Worm (Caenorhabditis elegans) whole organism, L4/young adult: ENCODE results near the gene wdr-31.

Experiments
- W03F9.2 ChIP-seq: fragments of 150-350 bp; optimal IDR thresholded peaks from 2 replicates; lab custom pipeline; 2014; ENCODE audit warnings: missing biosample characterization, missing genetic modification characterization
- dao-5 ChIP-seq: sonication (generic microtip); optimal IDR thresholded peaks from 2 replicates; lab custom pipeline; 2016; ENCODE audit warnings: missing genotype, missing genetic modification characterization, moderate library complexity, missing compliant biosample characterization
- him-1 ChIP-seq: sonication (generic microtip); optimal IDR thresholded peaks from 2 replicates; lab custom pipeline; 2016; ENCODE audit warnings: missing genotype, missing genetic modification reagents, missing genetic modification characterization, missing compliant biosample characterization

Gene wdr-31

ce11 chrII:2757954-2758353 lies 22.9 kb upstream of the wdr-31 start, which contains the start of gene F29A7.8:
TSS of gene F29A7.8 (minus strand) at chrII:2758054.
- TF ChIP-seq dao-5 (tag; lab: Kevin White, UChicago) (no peak), him-1 (tag; lab: Kevin White, UChicago) (no peak), W03F9.2 (tag; lab: Kevin White, UChicago) (no peak)

ce11 chrII:2756351-2756750 lies 21.3 kb upstream of the wdr-31 start:
- TF ChIP-seq him-1 (tag; lab: Kevin White, UChicago), result no peak
- TF ChIP-seq dao-5 (tag; lab: Kevin White, UChicago), result no peak
- no peak for TF ChIP-seq W03F9.2 (tag; lab: Kevin White, UChicago)

- TF ChIP-seq W03F9.2 (tag; lab: Kevin White, UChicago) (no peak), dao-5 (tag; lab: Kevin White, UChicago) (no peak), him-1 (tag; lab: Kevin White, UChicago) (no peak)
Observed at ce11 chrII:2754595-2754994, 19.5 kb upstream of the wdr-31 start.

- no peak for TF ChIP-seq W03F9.2 (tag; lab: Kevin White, UChicago)
- no peak for TF ChIP-seq dao-5 (tag; lab: Kevin White, UChicago)
- no peak for TF ChIP-seq him-1 (tag; lab: Kevin White, UChicago)
Observed at ce11 chrII:2752999-2753398, 17.9 kb upstream of the wdr-31 start, which contains the start of gene F29A7.3. TSS of gene F29A7.3 (plus strand) at chrII:2753299.

ce11 chrII:2752536-2752935 lies 17.4 kb upstream of the wdr-31 start, which contains the start of gene F29A7.6:
TSS of gene F29A7.6 (minus strand) at chrII:2752611.
- TF ChIP-seq him-1 (tag; lab: Kevin White, UChicago) (no peak), W03F9.2 (tag; lab: Kevin White, UChicago) (peak; percentile 76)

ce11 chrII:2751278-2751677 lies 16.2 kb upstream of the wdr-31 start:
- TF ChIP-seq him-1 (tag; lab: Kevin White, UChicago), result no peak
- no peak for TF ChIP-seq dao-5 (tag; lab: Kevin White, UChicago)
- TF ChIP-seq W03F9.2 (tag; lab: Kevin White, UChicago), result no peak

- no peak for TF ChIP-seq W03F9.2 (tag; lab: Kevin White, UChicago)
- no peak for TF ChIP-seq him-1 (tag; lab: Kevin White, UChicago)
- TF ChIP-seq dao-5 (tag; lab: Kevin White, UChicago), result no peak
Observed at ce11 chrII:2749595-2750048, 14.5 kb upstream of the wdr-31 start, which contains the start of gene F29A7.4. TSS of gene F29A7.4 (plus strand) at chrII:2749998.

ce11 chrII:2747956-2748621 lies 13.0 kb upstream of the wdr-31 start:
- peak; percentile 18 for TF ChIP-seq him-1 (tag; lab: Kevin White, UChicago)
- TF ChIP-seq W03F9.2 (tag; lab: Kevin White, UChicago), result no peak
- TF ChIP-seq dao-5 (tag; lab: Kevin White, UChicago), result no peak

- TF ChIP-seq W03F9.2 (tag; lab: Kevin White, UChicago), result no peak
- TF ChIP-seq dao-5 (tag; lab: Kevin White, UChicago), result no peak
- no peak for TF ChIP-seq him-1 (tag; lab: Kevin White, UChicago)
Observed at ce11 chrII:2742251-2742650, 7.2 kb upstream of the wdr-31 start, which contains the start of gene T05A8.7. TSS of gene T05A8.7 (minus strand) at chrII:2742351.

- no peak for TF ChIP-seq dao-5 (tag; lab: Kevin White, UChicago)
- no peak for TF ChIP-seq him-1 (tag; lab: Kevin White, UChicago)
Observed at ce11 chrII:2741405-2741804, 6.3 kb upstream of the wdr-31 start.

- TF ChIP-seq him-1 (tag; lab: Kevin White, UChicago) (no peak), W03F9.2 (tag; lab: Kevin White, UChicago) (no peak), dao-5 (tag; lab: Kevin White, UChicago) (no peak)
Observed at ce11 chrII:2739619-2740018, 4.5 kb upstream of the wdr-31 start, which contains the start of gene T05A8.6. TSS of gene T05A8.6 (minus strand) at chrII:2739719.

- TF ChIP-seq W03F9.2 (tag; lab: Kevin White, UChicago) (no peak), dao-5 (tag; lab: Kevin White, UChicago) (no peak), him-1 (tag; lab: Kevin White, UChicago) (no peak)
Observed at ce11 chrII:2736938-2737337, 1.8 kb upstream of the wdr-31 start.

ce11 chrII:2736156-2736728 lies 1.1 kb upstream of the wdr-31 start, which contains the start of gene T05A8.8:
TSS of gene T05A8.8 (plus strand) at chrII:2736678.
- TF ChIP-seq W03F9.2 (tag; lab: Kevin White, UChicago) (no peak), dao-5 (tag; lab: Kevin White, UChicago) (no peak), him-1 (tag; lab: Kevin White, UChicago) (no peak)
